Worm (Caenorhabditis elegans) whole organism, L4 larva: ENCODE data around the gene gtl-1.

Experiments used
- F10B5.3 ChIP-seq: sonication (generic microtip); optimal IDR thresholded peaks from 2 replicates; lab custom pipeline; 2016; ENCODE audit warnings: mild to moderate bottlenecking, missing genetic modification characterization, missing compliant biosample characterization
- F44E2.7 ChIP-seq: fragments of 200-800 bp; sonication (Bioruptor generic); IDR thresholded peaks from 2 replicates; pipeline ENCODE4 v2.1.2; 2022; ENCODE audit warnings: missing genetic modification characterization, missing compliant biosample characterization
- F49E8.2 ChIP-seq: sonication (generic microtip); optimal IDR thresholded peaks from 2 replicates; lab custom pipeline; 2016; ENCODE audit warnings: missing compliant biosample characterization, mild to moderate bottlenecking, missing genetic modification characterization, borderline replicate concordance
- Y48G9A.11 ChIP-seq: fragments of 200-800 bp; sonication (Bioruptor generic); IDR thresholded peaks from 2 replicates; pipeline ENCODE4 v1.3.6; 2022; ENCODE audit warnings: missing genetic modification reagents, missing genetic modification characterization, missing compliant biosample characterization
- ZK337.2 ChIP-seq: fragments of 200-800 bp; sonication (Bioruptor generic); IDR thresholded peaks from 2 replicates; pipeline ENCODE4 v1.3.6; 2022; ENCODE audit warnings: missing genetic modification reagents, missing genetic modification characterization, missing compliant biosample characterization
- ama-1 ChIP-seq: fragments of 150-350 bp; optimal IDR thresholded peaks from 2 replicates; lab custom pipeline; 2014; ENCODE audit warnings: inconsistent platforms, mixed read lengths
- ceh-44 ChIP-seq: fragments of 200-800 bp; sonication (Bioruptor generic); IDR thresholded peaks from 2 replicates; pipeline ENCODE4 v1.3.6; 2022; ENCODE audit warnings: missing genetic modification reagents, missing genetic modification characterization, missing compliant biosample characterization
- ceh-82 ChIP-seq: sonication (generic microtip); optimal IDR thresholded peaks from 2 replicates; lab custom pipeline; 2017; ENCODE audit warnings: missing biosample characterization, missing genetic modification characterization
- ces-1 ChIP-seq: fragments of 150-350 bp; sonication (generic microtip); optimal IDR thresholded peaks from 4 replicates; lab custom pipeline; 2014; ENCODE audit warnings: missing biosample characterization, missing genetic modification reagents, missing genetic modification characterization
- daf-16 ChIP-seq, 3 experiments: sonication (generic microtip); optimal IDR thresholded peaks; 2 replicates each; lab custom pipeline; 2016 to 2017; ENCODE audit warnings: missing genetic modification characterization in 3 of 3, missing genetic modification reagents in 3 of 3, mild to moderate bottlenecking in 2 of 3, missing compliant biosample characterization in 2 of 3, missing biosample characterization in 1 of 3, moderate library complexity in 1 of 3
- daf-19 ChIP-seq: fragments of 200-800 bp; sonication (Bioruptor generic); conservative IDR thresholded peaks from 2 replicates; pipeline ENCODE4 v1.3.6; 2022; ENCODE audit warnings: missing genetic modification characterization, missing compliant biosample characterization
- dmd-9 ChIP-seq: fragments of 200-800 bp; sonication (Bioruptor generic); IDR thresholded peaks from 2 replicates; pipeline ENCODE4 v1.3.6; 2022; ENCODE audit warnings: missing genetic modification reagents, missing genetic modification characterization, missing compliant biosample characterization
- dve-1 ChIP-seq: sonication (generic microtip); optimal IDR thresholded peaks from 2 replicates; lab custom pipeline; 2017; ENCODE audit warnings: antibody characterized with exemption, mild to moderate bottlenecking, missing genetic modification characterization, missing compliant biosample characterization; ENCODE audit not compliant: insufficient read depth
- egl-43 ChIP-seq: fragments of 200-800 bp; sonication (Bioruptor generic); IDR thresholded peaks from 2 replicates; pipeline ENCODE4 v1.3.6; 2022; ENCODE audit warnings: missing genetic modification reagents, missing genetic modification characterization, missing compliant biosample characterization
- fkh-10 ChIP-seq: fragments of 150-350 bp; optimal IDR thresholded peaks from 2 replicates; lab custom pipeline; 2014; ENCODE audit warnings: missing biosample characterization, missing genetic modification reagents, missing genetic modification characterization
- gei-8 ChIP-seq: fragments of 200-800 bp; sonication (Bioruptor generic); optimal IDR thresholded peaks from 2 replicates; lab custom pipeline; 2018; ENCODE audit warnings: mild to moderate bottlenecking, missing genetic modification characterization, missing compliant biosample characterization
- hlh-11 ChIP-seq: fragments of 200-800 bp; sonication (Bioruptor generic); optimal IDR thresholded peaks from 2 replicates; lab custom pipeline; 2018; ENCODE audit warnings: mild to moderate bottlenecking, missing genetic modification characterization, missing compliant biosample characterization
- lim-7 ChIP-seq: fragments of 200-800 bp; sonication (Bioruptor generic); IDR thresholded peaks from 2 replicates; pipeline ENCODE4 v1.3.6; 2022; ENCODE audit warnings: missing genetic modification characterization, missing compliant biosample characterization
- lin-39 ChIP-seq: fragments of 150-350 bp; optimal IDR thresholded peaks from 2 replicates; lab custom pipeline; 2014; ENCODE audit warnings: missing biosample characterization, missing genetic modification reagents, missing genetic modification characterization
- mdl-1 ChIP-seq, 2 experiments: fragments of 150-350 bp in 1 of 2; sonication (generic microtip) in 1 of 2; optimal IDR thresholded peaks; 2 replicates each; lab custom pipeline; 2014 to 2017; ENCODE audit warnings: missing biosample characterization in 2 of 2, missing genetic modification characterization in 2 of 2
- mdt-29 ChIP-seq: fragments of 200-800 bp; sonication (Bioruptor generic); IDR thresholded peaks from 2 replicates; pipeline ENCODE4 v1.3.6; 2022; ENCODE audit warnings: missing genetic modification reagents, missing genetic modification characterization, missing compliant biosample characterization
- mxl-2 ChIP-seq: fragments of 200-800 bp; sonication (Bioruptor generic); conservative IDR thresholded peaks from 2 replicates; pipeline ENCODE4 v1.3.6; 2022; ENCODE audit warnings: missing genetic modification reagents, missing genetic modification characterization, missing compliant biosample characterization
- mxl-3 ChIP-seq: fragments of 200-800 bp; sonication (Bioruptor generic); optimal IDR thresholded peaks from 2 replicates; lab custom pipeline; 2018; ENCODE audit warnings: mild to moderate bottlenecking, missing genetic modification characterization, missing compliant biosample characterization
- nhr-28 ChIP-seq: fragments of 150-350 bp; optimal IDR thresholded peaks from 2 replicates; lab custom pipeline; 2014; ENCODE audit warnings: missing biosample characterization, missing genetic modification characterization
- nhr-6 ChIP-seq: fragments of 150-350 bp; optimal IDR thresholded peaks from 2 replicates; lab custom pipeline; 2014; ENCODE audit warnings: missing biosample characterization, missing genetic modification characterization
- nhr-77 ChIP-seq: fragments of 150-350 bp; optimal IDR thresholded peaks from 2 replicates; lab custom pipeline; 2014; ENCODE audit warnings: missing biosample characterization, missing genetic modification characterization
- php-3 ChIP-seq: fragments of 200-800 bp; sonication (Bioruptor generic); IDR thresholded peaks from 2 replicates; pipeline ENCODE4 v1.3.6; 2022; ENCODE audit warnings: missing genetic modification reagents, missing genetic modification characterization, missing compliant biosample characterization
- sdz-12 ChIP-seq: fragments of 200-800 bp; sonication (Bioruptor generic); optimal IDR thresholded peaks from 2 replicates; lab custom pipeline; 2018; ENCODE audit warnings: mild to moderate bottlenecking, missing genetic modification characterization, missing compliant biosample characterization
- snpc-1.2 ChIP-seq: fragments of 200-800 bp; sonication (Bioruptor generic); IDR thresholded peaks from 2 replicates; pipeline ENCODE4 v1.3.6; 2022; ENCODE audit warnings: missing genetic modification reagents, missing genetic modification characterization, missing compliant biosample characterization
- tra-1 ChIP-seq: fragments of 200-800 bp; sonication (Bioruptor generic); IDR thresholded peaks from 2 replicates; pipeline ENCODE4 v1.3.6; 2022; ENCODE audit warnings: missing genetic modification reagents, missing genetic modification characterization, missing compliant biosample characterization
- unc-130 ChIP-seq: sonication (generic microtip); optimal IDR thresholded peaks from 2 replicates; lab custom pipeline; 2016; ENCODE audit warnings: missing genetic modification reagents, missing genetic modification characterization, missing compliant biosample characterization
- unc-39 ChIP-seq: sonication (generic microtip); optimal IDR thresholded peaks from 2 replicates; lab custom pipeline; 2017; ENCODE audit warnings: missing biosample characterization, missing genetic modification characterization
- vab-7 ChIP-seq: fragments of 200-800 bp; sonication (Bioruptor generic); IDR thresholded peaks from 2 replicates; pipeline ENCODE4 v1.3.6; 2022; ENCODE audit warnings: missing genetic modification reagents, missing genetic modification characterization, missing compliant biosample characterization
- zip-11 ChIP-seq: fragments of 200-800 bp; sonication (Bioruptor generic); IDR thresholded peaks from 2 replicates; pipeline ENCODE4 v1.3.6; 2022; ENCODE audit warnings: missing genetic modification characterization, missing compliant biosample characterization

Gene gtl-1

DNA sequence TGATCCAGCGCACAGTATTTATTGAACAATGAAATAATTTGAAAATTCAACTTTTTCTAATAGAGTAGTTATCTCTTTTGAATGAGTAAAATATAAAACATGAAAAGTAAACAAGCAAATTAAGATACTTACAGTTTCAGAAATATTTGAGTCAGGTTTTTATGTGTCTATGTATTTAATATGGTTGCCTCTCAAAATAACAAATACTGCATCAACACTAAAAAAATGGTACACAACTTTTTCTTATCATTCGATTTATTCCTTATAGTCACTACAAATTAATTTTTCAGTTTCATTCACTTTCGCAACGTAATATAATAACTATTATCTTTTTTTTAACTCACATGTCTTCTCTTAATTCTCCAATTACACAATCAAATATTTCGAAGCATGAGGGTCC lies 11.9 kb downstream of the gtl-1 start:
- TF ChIP-seq F10B5.3 (tag; lab: Kevin White, UChicago): no peak
- peak; percentile 12 for TF ChIP-seq nhr-77 (tag; lab: Kevin White, UChicago)
- TF ChIP-seq unc-130 (GFP tag; lab: Kevin White, UChicago): no peak
- no peak for TF ChIP-seq daf-16 (GFP tag; optimal IDR thresholded peaks at IDR 0.05; lab: Kevin White, UChicago)
- peak; percentile 85 for TF ChIP-seq daf-16 (tag; optimal IDR thresholded peaks at IDR 0.05; lab: Kevin White, UChicago)
- peak; percentile 46 for TF ChIP-seq dve-1
- 0 out of 2 replicates have a peak, but pooled peaks have one; percentile 18 for TF ChIP-seq php-3 (GFP tag; lab: Robert Waterston, UW)
- TF ChIP-seq mdl-1 (tag; optimal IDR thresholded peaks at IDR 0.05; lab: Kevin White, UChicago): no peak
- TF ChIP-seq unc-39 (tag; lab: Kevin White, UChicago): no peak
- TF ChIP-seq nhr-28 (tag; lab: Kevin White, UChicago): peak; percentile 74

ce11 chrIV:11241368-11241767 lies 18.0 kb downstream of the gtl-1 start, which contains the start of gene C05C12.6:
TSS of gene C05C12.6 (minus strand) at chrIV:11241468.
- no peak for TF ChIP-seq vab-7 (GFP tag; lab: Robert Waterston, UW)
- no peak for TF ChIP-seq nhr-6 (tag; lab: Kevin White, UChicago)
- TF ChIP-seq dmd-9 (GFP tag; lab: Robert Waterston, UW): no peak
- no peak for TF ChIP-seq zip-11 (GFP tag; lab: Robert Waterston, UW)
- TF ChIP-seq tra-1: no peak
- TF ChIP-seq lin-39 (tag; lab: Kevin White, UChicago): no peak

DNA sequence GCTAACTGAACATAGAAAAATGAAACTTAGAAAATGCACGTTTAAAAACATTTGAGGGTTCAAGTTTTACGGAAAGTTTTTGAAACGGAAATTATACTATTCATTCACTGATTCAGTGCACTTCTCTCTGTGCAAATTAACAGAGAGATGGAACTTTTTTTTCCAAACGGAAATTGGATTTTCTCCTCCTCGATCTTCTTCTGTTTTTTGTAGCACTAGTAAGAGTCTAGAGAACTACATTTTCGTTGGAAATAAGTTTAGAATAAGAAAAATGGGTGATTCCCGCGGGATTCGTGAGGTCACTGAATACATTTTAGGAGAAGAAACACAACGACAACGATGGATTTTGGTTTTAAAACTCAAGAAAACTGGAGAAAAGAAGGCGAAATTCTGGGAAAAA lies 23.6 kb downstream of the gtl-1 start:
- TF ChIP-seq Y48G9A.11 (no peak), F44E2.7 (GFP tag; lab: Robert Waterston, UW) (no peak), ZK337.2 (GFP tag; lab: Robert Waterston, UW) (no peak), ceh-82 (tag; lab: Kevin White, UChicago) (no peak), fkh-10 (GFP tag; lab: Kevin White, UChicago) (peak; percentile 57), snpc-1.2 (GFP tag; lab: Robert Waterston, UW) (no peak), egl-43 (GFP tag; lab: Robert Waterston, UW) (no peak), sdz-12 (GFP tag; lab: Kevin White, UChicago) (no peak), mxl-2 (GFP tag; lab: Robert Waterston, UW) (no peak), gei-8 (GFP tag; lab: Kevin White, UChicago) (no peak), lim-7 (no peak), hlh-11 (tag; lab: Kevin White, UChicago) (no peak), ama-1 (lab: Kevin White, UChicago) (no peak), mdt-29 (GFP tag; lab: Robert Waterston, UW) (no peak), daf-19 (no peak), daf-16 (GFP tag; optimal IDR thresholded peaks at IDR 0.05; lab: Kevin White, UChicago) (no peak), daf-16 (tag; optimal IDR thresholded peaks at IDR 0.05; lab: Kevin White, UChicago) (no peak), ces-1 (GFP tag; lab: Kevin White, UChicago) (peak; percentile 70)

- TF ChIP-seq F49E8.2 (tag; lab: Kevin White, UChicago) (no peak), F10B5.3 (tag; lab: Kevin White, UChicago) (no peak), mxl-3 (no peak), ceh-44 (GFP tag; lab: Robert Waterston, UW) (no peak)
- TF ChIP-seq, all 104 proteins: peak for 0
These were observed 28.0 kb downstream of the gtl-1 start for ce11 chrIV:11231376-11231775.
